Worm (Caenorhabditis elegans) whole organism, late embryonic: ENCODE measurements around the gene ZK1307.9.

Source experiments
- C08G9.2 ChIP-seq: sonication (generic microtip); optimal IDR thresholded peaks from 2 replicates; lab custom pipeline; 2016; ENCODE audit warnings: mild to moderate bottlenecking, missing genetic modification characterization, moderate library complexity, missing compliant biosample characterization
- C38D4.7 ChIP-seq: fragments of 200-800 bp; sonication (Bioruptor generic); optimal IDR thresholded peaks from 2 replicates; lab custom pipeline; 2018; ENCODE audit warnings: mild to moderate bottlenecking, missing genetic modification characterization, moderate library complexity, missing compliant biosample characterization
- F13H6.1 ChIP-seq: sonication (generic microtip); optimal IDR thresholded peaks from 2 replicates; lab custom pipeline; 2016; ENCODE audit warnings: missing genetic modification characterization, missing compliant biosample characterization
- K02D7.2 ChIP-seq: sonication (generic microtip); optimal IDR thresholded peaks from 2 replicates; lab custom pipeline; 2017; ENCODE audit warnings: mild to moderate bottlenecking, missing genetic modification characterization, missing compliant biosample characterization
- K09A11.1 ChIP-seq: sonication (generic microtip); optimal IDR thresholded peaks from 2 replicates; lab custom pipeline; 2017; ENCODE audit warnings: antibody characterized with exemption, mild to moderate bottlenecking, missing genetic modification characterization, missing compliant biosample characterization; ENCODE audit not compliant: insufficient read depth
- T23F11.4 ChIP-seq: fragments of 200-800 bp; sonication (Bioruptor generic); optimal IDR thresholded peaks from 2 replicates; lab custom pipeline; 2018; ENCODE audit warnings: mild to moderate bottlenecking, missing genetic modification characterization, missing compliant biosample characterization
- ama-1 ChIP-seq: fragments of 150-350 bp; optimal IDR thresholded peaks from 2 replicates; lab custom pipeline; 2014
- ceh-14 ChIP-seq: sonication (generic microtip); optimal IDR thresholded peaks from 2 replicates; lab custom pipeline; 2016; ENCODE audit warnings: missing genotype, missing genetic modification characterization, missing compliant biosample characterization
- ceh-19 ChIP-seq: fragments of 200-800 bp; sonication (Bioruptor generic); optimal IDR thresholded peaks from 2 replicates; lab custom pipeline; 2018; ENCODE audit warnings: mild to moderate bottlenecking, missing genetic modification characterization, missing compliant biosample characterization
- ceh-2 ChIP-seq: sonication (generic microtip); optimal IDR thresholded peaks from 2 replicates; lab custom pipeline; 2016; ENCODE audit warnings: missing genotype, missing genetic modification characterization, missing compliant biosample characterization
- ceh-24 ChIP-seq: sonication (generic microtip); optimal IDR thresholded peaks from 2 replicates; lab custom pipeline; 2016; ENCODE audit warnings: mild to moderate bottlenecking, missing genetic modification characterization, missing compliant biosample characterization
- ceh-31 ChIP-seq: sonication (generic microtip); optimal IDR thresholded peaks from 2 replicates; lab custom pipeline; 2016; ENCODE audit warnings: missing genetic modification characterization, missing compliant biosample characterization
- ceh-48 ChIP-seq: sonication (generic microtip); optimal IDR thresholded peaks from 2 replicates; lab custom pipeline; 2016; ENCODE audit warnings: missing genetic modification characterization, inconsistent platforms, missing compliant biosample characterization
- che-1 ChIP-seq: sonication (generic microtip); optimal IDR thresholded peaks from 2 replicates; lab custom pipeline; 2016; ENCODE audit warnings: mild to moderate bottlenecking, missing genetic modification characterization, missing compliant biosample characterization
- ets-4 ChIP-seq: sonication (generic microtip); optimal IDR thresholded peaks from 2 replicates; lab custom pipeline; 2016; ENCODE audit warnings: missing genetic modification characterization, missing compliant biosample characterization
- eyg-1 ChIP-seq: sonication (generic microtip); optimal IDR thresholded peaks from 2 replicates; lab custom pipeline; 2016; ENCODE audit warnings: missing genotype, missing genetic modification characterization, missing compliant biosample characterization
- fkh-10 ChIP-seq: fragments of 150-350 bp; optimal IDR thresholded peaks from 2 replicates; lab custom pipeline; 2014; ENCODE audit warnings: missing biosample characterization, missing genetic modification reagents, missing genetic modification characterization
- gmeb-2 ChIP-seq: sonication (generic microtip); optimal IDR thresholded peaks from 2 replicates; lab custom pipeline; 2016; ENCODE audit warnings: missing genetic modification characterization, inconsistent platforms, missing compliant biosample characterization
- hlh-13 ChIP-seq: fragments of 200-800 bp; sonication (Bioruptor generic); optimal IDR thresholded peaks from 2 replicates; lab custom pipeline; 2018; ENCODE audit warnings: mild to moderate bottlenecking, missing genetic modification characterization, missing compliant biosample characterization
- hlh-15 ChIP-seq: sonication (generic microtip); optimal IDR thresholded peaks from 2 replicates; lab custom pipeline; 2016; ENCODE audit warnings: missing genetic modification characterization, missing compliant biosample characterization
- hlh-30 ChIP-seq: sonication (generic microtip); optimal IDR thresholded peaks from 2 replicates; lab custom pipeline; 2017; ENCODE audit warnings: antibody characterized with exemption, missing genetic modification characterization, missing compliant biosample characterization; ENCODE audit not compliant: insufficient read depth
- hlh-8 ChIP-seq: sonication (generic microtip); optimal IDR thresholded peaks from 2 replicates; lab custom pipeline; 2016; ENCODE audit warnings: missing genotype, missing genetic modification characterization, missing compliant biosample characterization
- lin-11 ChIP-seq: fragments of 200-800 bp; sonication (Bioruptor generic); optimal IDR thresholded peaks from 2 replicates; lab custom pipeline; 2018; ENCODE audit warnings: mild to moderate bottlenecking, missing genetic modification characterization, missing compliant biosample characterization
- madf-2 ChIP-seq: sonication (generic microtip); optimal IDR thresholded peaks from 2 replicates; lab custom pipeline; 2017; ENCODE audit warnings: missing genetic modification characterization, missing compliant biosample characterization
- mec-3 ChIP-seq: sonication (generic microtip); optimal IDR thresholded peaks from 2 replicates; lab custom pipeline; 2016; ENCODE audit warnings: borderline replicate concordance, missing genetic modification characterization, missing compliant biosample characterization
- nfya-1 ChIP-seq: sonication (generic microtip); optimal IDR thresholded peaks from 2 replicates; lab custom pipeline; 2017; ENCODE audit warnings: missing genetic modification characterization, mild to moderate bottlenecking, missing compliant biosample characterization, antibody characterized with exemption, moderate library complexity
- nhr-232 ChIP-seq: sonication (generic microtip); optimal IDR thresholded peaks from 2 replicates; lab custom pipeline; 2016; ENCODE audit warnings: missing genetic modification characterization, missing compliant biosample characterization
- npax-4 ChIP-seq: sonication (generic microtip); optimal IDR thresholded peaks from 2 replicates; lab custom pipeline; 2016; ENCODE audit warnings: missing genetic modification characterization, missing compliant biosample characterization
- odd-2 ChIP-seq: sonication (generic microtip); optimal IDR thresholded peaks from 2 replicates; lab custom pipeline; 2017; ENCODE audit warnings: antibody characterized with exemption, mild to moderate bottlenecking, missing genetic modification characterization, missing compliant biosample characterization
- pag-3 ChIP-seq: sonication (generic microtip); optimal IDR thresholded peaks from 2 replicates; lab custom pipeline; 2016; ENCODE audit warnings: missing compliant biosample characterization, missing genetic modification characterization, borderline replicate concordance
- pax-1 ChIP-seq: fragments of 150-350 bp; optimal IDR thresholded peaks from 2 replicates; lab custom pipeline; 2014; ENCODE audit warnings: missing biosample characterization, missing genetic modification characterization
- pha-4 ChIP-seq: fragments of 150-350 bp; optimal IDR thresholded peaks from 2 replicates; lab custom pipeline; 2018; ENCODE audit warnings: missing biosample characterization, missing genetic modification reagents, missing genetic modification characterization
- pqm-1 ChIP-seq: sonication (generic microtip); optimal IDR thresholded peaks from 2 replicates; lab custom pipeline; 2016; ENCODE audit warnings: missing genetic modification characterization, missing compliant biosample characterization
- pros-1 ChIP-seq: fragments of 150-350 bp; optimal IDR thresholded peaks from 2 replicates; lab custom pipeline; 2014; ENCODE audit warnings: missing biosample characterization, missing genetic modification reagents, missing genetic modification characterization
- sdc-2 ChIP-seq: sonication (generic microtip); optimal IDR thresholded peaks from 2 replicates; lab custom pipeline; 2016; ENCODE audit warnings: missing genotype, missing genetic modification characterization, missing compliant biosample characterization
- sox-2 ChIP-seq: fragments of 200-800 bp; sonication (Bioruptor generic); IDR thresholded peaks from 2 replicates; pipeline ENCODE4 v1.3.6; 2022; ENCODE audit warnings: missing genetic modification reagents, missing genetic modification characterization, missing compliant biosample characterization
- sox-4 ChIP-seq: sonication (generic microtip); optimal IDR thresholded peaks from 2 replicates; lab custom pipeline; 2017; ENCODE audit warnings: mild to moderate bottlenecking, missing genetic modification characterization, inconsistent platforms, missing compliant biosample characterization
- tbx-2 ChIP-seq: sonication (generic microtip); optimal IDR thresholded peaks from 2 replicates; lab custom pipeline; 2016; ENCODE audit warnings: missing genetic modification characterization, missing compliant biosample characterization
- tbx-7 ChIP-seq: sonication (generic microtip); optimal IDR thresholded peaks from 2 replicates; lab custom pipeline; 2016; ENCODE audit warnings: missing genotype, missing genetic modification characterization, missing compliant biosample characterization
- ttx-3 ChIP-seq: sonication (generic microtip); optimal IDR thresholded peaks from 2 replicates; lab custom pipeline; 2016; ENCODE audit warnings: missing genetic modification reagents, missing genetic modification characterization, missing compliant biosample characterization
- unc-55 ChIP-seq: sonication (generic microtip); optimal IDR thresholded peaks from 2 replicates; lab custom pipeline; 2017; ENCODE audit warnings: missing biosample characterization, missing genetic modification reagents, missing genetic modification characterization
- unc-86 ChIP-seq: sonication (generic microtip); optimal IDR thresholded peaks from 2 replicates; lab custom pipeline; 2016; ENCODE audit warnings: missing genetic modification characterization, missing compliant biosample characterization
- zip-5 ChIP-seq: sonication (generic microtip); optimal IDR thresholded peaks from 2 replicates; lab custom pipeline; 2016; ENCODE audit warnings: missing genetic modification characterization, missing compliant biosample characterization
- ztf-16 ChIP-seq: sonication (generic microtip); optimal IDR thresholded peaks from 2 replicates; lab custom pipeline; 2017; ENCODE audit warnings: missing genetic modification characterization, missing compliant biosample characterization

The ZK1307.9 gene

ce11 chrII:9604685-9605084, 44.6 kb upstream of the ZK1307.9 start:
- no peak for TF ChIP-seq madf-2 (tag; lab: Kevin White, UChicago)
- TF ChIP-seq tbx-7, result no peak
- no peak for TF ChIP-seq ceh-14 (tag; lab: Kevin White, UChicago)
- TF ChIP-seq ceh-31, result no peak
- no peak for TF ChIP-seq C08G9.2 (tag; lab: Kevin White, UChicago)
- no peak for TF ChIP-seq che-1 (tag; lab: Kevin White, UChicago)
- no peak for TF ChIP-seq pha-4
- TF ChIP-seq gmeb-2 (tag; lab: Kevin White, UChicago), result no peak
- no peak for TF ChIP-seq sdc-2 (tag; lab: Kevin White, UChicago)
- TF ChIP-seq mec-3 (tag; lab: Kevin White, UChicago), result no peak
- TF ChIP-seq K02D7.2, result no peak
- TF ChIP-seq eyg-1 (tag; lab: Kevin White, UChicago), result no peak
- no peak for TF ChIP-seq unc-55 (GFP tag; lab: Kevin White, UChicago)
- TF ChIP-seq pag-3 (tag; lab: Kevin White, UChicago), result no peak
- TF ChIP-seq pros-1, result no peak
- no peak for TF ChIP-seq hlh-15 (tag; lab: Kevin White, UChicago)
- TF ChIP-seq K09A11.1 (tag; lab: Kevin White, UChicago), result no peak
- TF ChIP-seq ztf-16 (tag; lab: Kevin White, UChicago), result no peak
- no peak for TF ChIP-seq ceh-24 (tag; lab: Kevin White, UChicago)
- no peak for TF ChIP-seq T23F11.4

ce11 chrII:9605336-9605735, 44.0 kb upstream of the ZK1307.9 start, which contains the start of gene nhr-19:
Gene nhr-19 (minus strand): TSS chrII:9605526.
- TF ChIP-seq nfya-1 (tag; lab: Kevin White, UChicago), result no peak
- no peak for TF ChIP-seq F13H6.1 (tag; lab: Kevin White, UChicago)
- no peak for TF ChIP-seq gmeb-2 (tag; lab: Kevin White, UChicago)
- no peak for TF ChIP-seq ceh-19
- TF ChIP-seq unc-86 (tag; lab: Kevin White, UChicago), result no peak
- no peak for TF ChIP-seq ttx-3
- TF ChIP-seq C08G9.2 (tag; lab: Kevin White, UChicago), result no peak
- TF ChIP-seq odd-2 (tag; lab: Kevin White, UChicago), result no peak

ce11 chrII:9605954-9606353, 43.3 kb upstream of the ZK1307.9 start:
- no peak for TF ChIP-seq fkh-10 (GFP tag; lab: Kevin White, UChicago)
- no peak for TF ChIP-seq tbx-2
- TF ChIP-seq ceh-31, result no peak

ce11 chrII:9606485-9607036, 42.7 kb upstream of the ZK1307.9 start:
- TF ChIP-seq ets-4 (tag; lab: Kevin White, UChicago), result no peak
- TF ChIP-seq tbx-2, result no peak

ce11 chrII:9607137-9607536, 42.2 kb upstream of the ZK1307.9 start:
- TF ChIP-seq nhr-232 (no peak), hlh-30 (tag; lab: Kevin White, UChicago) (no peak), pqm-1 (tag; lab: Kevin White, UChicago) (no peak), hlh-13 (GFP tag; lab: Kevin White, UChicago) (no peak), ama-1 (lab: Kevin White, UChicago) (no peak)

- TF ChIP-seq che-1 (tag; lab: Kevin White, UChicago) (no peak), C38D4.7 (GFP tag; lab: Kevin White, UChicago) (no peak), ceh-48 (tag; lab: Kevin White, UChicago) (no peak), ceh-2 (tag; lab: Kevin White, UChicago) (no peak), pax-1 (no peak), ceh-31 (no peak), sox-4 (tag; lab: Kevin White, UChicago) (no peak), hlh-8 (tag; lab: Kevin White, UChicago) (no peak), K09A11.1 (tag; lab: Kevin White, UChicago) (no peak), C08G9.2 (tag; lab: Kevin White, UChicago) (no peak), odd-2 (tag; lab: Kevin White, UChicago) (no peak), lin-11 (tag; lab: Kevin White, UChicago) (no peak), npax-4 (no peak), nfya-1 (tag; lab: Kevin White, UChicago) (no peak), sox-2 (GFP tag; lab: Robert Waterston, UW) (no peak), zip-5 (tag; lab: Kevin White, UChicago) (no peak), pqm-1 (tag; lab: Kevin White, UChicago) (no peak)
Observed at ce11 chrII:9609296-9609695, 40.0 kb upstream of the ZK1307.9 start, which contains the start of gene pap-2. Gene pap-2 (minus strand): TSS chrII:9609396.
